Worm (Caenorhabditis elegans): Measurements from ENCODE around the gene ZC239.21.
"Not testable (repeated sequence)": the region's sequence is repeated elsewhere in the genome, so short reads cannot be mapped to it uniquely, and the experiment has no call there.

ZC239.21 gene

DNA sequence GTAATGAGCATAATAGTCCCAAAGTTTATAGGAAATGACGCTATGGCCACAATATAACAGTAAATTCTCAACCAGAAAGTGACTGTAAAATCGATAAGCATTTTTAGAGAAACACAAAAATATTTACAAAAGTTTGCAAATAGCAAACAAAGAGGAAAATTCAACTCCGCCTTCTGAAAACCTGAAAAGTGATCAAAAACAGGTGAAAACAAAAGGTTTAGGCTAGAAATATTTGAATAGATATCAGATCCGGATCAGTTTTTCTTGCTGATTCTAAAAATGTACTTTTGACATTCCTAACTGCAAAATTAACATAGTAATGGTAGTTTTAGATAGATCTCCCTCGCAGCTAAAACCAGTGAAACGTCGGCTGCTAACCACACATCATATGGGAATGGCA, 7.7 kb upstream of the ZC239.21 start, which contains the start of gene sri-51:
sri-51 (minus strand) TSS at position 101 of the 400 bp plus-strand sequence.
- TF ChIP-seq nhr-77 (tag; optimal IDR thresholded peaks at IDR 0.05) = no peak
- TF ChIP-seq alr-1 (tag; optimal IDR thresholded peaks at IDR 0.05) = no peak
- no peak for TF ChIP-seq crh-2 (tag; optimal IDR thresholded peaks at IDR 0.05)
- TF ChIP-seq Y55F3AM.14 (GFP tag; optimal IDR thresholded peaks at IDR 0.05) = no peak
- TF ChIP-seq aly-2 (tag; optimal IDR thresholded peaks at IDR 0.05) = no peak
- TF ChIP-seq nhr-12 (tag; optimal IDR thresholded peaks at IDR 0.05) = no peak
- TF ChIP-seq unc-39 (tag; optimal IDR thresholded peaks at IDR 0.05) = no peak
- TF ChIP-seq ZK546.5 (tag; optimal IDR thresholded peaks at IDR 0.05) = no peak
- TF ChIP-seq zag-1 (tag; optimal IDR thresholded peaks at IDR 0.05) = no peak
- no peak for TF ChIP-seq skn-1 (tag; optimal IDR thresholded peaks at IDR 0.05)
- no peak for TF ChIP-seq lin-13 (GFP tag; optimal IDR thresholded peaks at IDR 0.05)
- no peak for TF ChIP-seq sem-4 (tag; optimal IDR thresholded peaks at IDR 0.05)
- TF ChIP-seq ztf-4 (tag; optimal IDR thresholded peaks at IDR 0.05) = no peak

- TF ChIP-seq nhr-25, nhr-237, gmeb-1 (tag; optimal IDR thresholded peaks at IDR 0.05): not testable (repeated sequence)
Observed at ce11 chrII:3201242-3201641, 5.5 kb upstream of the ZC239.21 start, which contains the start of gene sri-48. TSS of gene sri-48 (minus strand) at chrII:3201342.

- TF ChIP-seq unc-55 (GFP tag; optimal IDR thresholded peaks at IDR 0.05) (no peak), ceh-82 (tag; optimal IDR thresholded peaks at IDR 0.05) (no peak), peb-1 (tag; optimal IDR thresholded peaks at IDR 0.05) (no peak), F13H6.1 (tag; optimal IDR thresholded peaks at IDR 0.05) (no peak), nhr-21 (tag; optimal IDR thresholded peaks at IDR 0.05) (no peak), unc-39 (tag; optimal IDR thresholded peaks at IDR 0.05) (no peak), lsy-2 (tag; optimal IDR thresholded peaks at IDR 0.05) (no peak), ztf-4 (tag; optimal IDR thresholded peaks at IDR 0.05) (no peak), nhr-6 (tag; optimal IDR thresholded peaks at IDR 0.05) (no peak), mab-5 (tag; optimal IDR thresholded peaks at IDR 0.05) (no peak)
Observed at ce11 chrII:3202519-3202918, 4.2 kb upstream of the ZC239.21 start, which contains the start of gene sri-53. TSS of gene sri-53 (minus strand) at chrII:3202619.

ce11 chrII:3203415-3203814, 3.3 kb upstream of the ZC239.21 start, which contains the start of gene sri-50:
TSS of gene sri-50 (plus strand) at chrII:3203715.
- TF ChIP-seq nhr-11 (tag; optimal IDR thresholded peaks at IDR 0.05) (no peak), nhr-12 (tag; optimal IDR thresholded peaks at IDR 0.05) (no peak), ztf-1 (GFP tag; conservative IDR thresholded peaks at IDR 0.05) (no peak), dmd-4 (tag; optimal IDR thresholded peaks at IDR 0.05) (no peak), elt-1 (tag; optimal IDR thresholded peaks at IDR 0.05) (no peak), nhr-129 (tag; optimal IDR thresholded peaks at IDR 0.05) (no peak), snpc-4 (tag; optimal IDR thresholded peaks at IDR 0.05) (no peak), nhr-25 (tag; optimal IDR thresholded peaks at IDR 0.05) (no peak), fos-1 (tag; optimal IDR thresholded peaks at IDR 0.05) (no peak), mbf-1 (tag; optimal IDR thresholded peaks at IDR 0.05) (no peak), unc-62 (GFP tag; optimal IDR thresholded peaks at IDR 0.05) (no peak), sma-3 (GFP tag; optimal IDR thresholded peaks at IDR 0.05) (no peak), nhr-6 (tag; optimal IDR thresholded peaks at IDR 0.05) (no peak), ztf-11 (tag; optimal IDR thresholded peaks at IDR 0.05) (no peak), nhr-23 (tag; optimal IDR thresholded peaks at IDR 0.05) (no peak), alr-1 (tag; optimal IDR thresholded peaks at IDR 0.05) (no peak)

- TF ChIP-seq skn-1 (tag; optimal IDR thresholded peaks at IDR 0.05) = no peak
- no peak for TF ChIP-seq sem-4 (tag; optimal IDR thresholded peaks at IDR 0.05)
- TF ChIP-seq Y55F3AM.14 (GFP tag; optimal IDR thresholded peaks at IDR 0.05) = no peak
- no peak for TF ChIP-seq ama-1 (optimal IDR thresholded peaks at IDR 0.05)
- TF ChIP-seq mbf-1 (tag; optimal IDR thresholded peaks at IDR 0.05) = no peak
- no peak for TF ChIP-seq nhr-6 (tag; optimal IDR thresholded peaks at IDR 0.05)
- no peak for TF ChIP-seq unc-39 (tag; optimal IDR thresholded peaks at IDR 0.05)
- TF ChIP-seq nhr-10 (tag; optimal IDR thresholded peaks at IDR 0.05) = no peak
- TF ChIP-seq unc-62 (GFP tag; optimal IDR thresholded peaks at IDR 0.05) = no peak
- TF ChIP-seq lin-39 (tag; optimal IDR thresholded peaks at IDR 0.05) = no peak
- TF ChIP-seq ztf-11 (tag; optimal IDR thresholded peaks at IDR 0.05) = no peak
- TF ChIP-seq elt-3 (tag; optimal IDR thresholded peaks at IDR 0.05) = no peak
- TF ChIP-seq fos-1 (tag; optimal IDR thresholded peaks at IDR 0.05) = no peak
- no peak for TF ChIP-seq lsy-2 (tag; optimal IDR thresholded peaks at IDR 0.05)
- TF ChIP-seq blmp-1 (tag; optimal IDR thresholded peaks at IDR 0.05; ENCODE audit: insufficient read depth) = no peak
Observed at ce11 chrII:3208679-3209078, 1.9 kb downstream of the ZC239.21 start, which contains the start of gene sdz-35. TSS of gene sdz-35 (minus strand) at chrII:3208779.
